Worm (Caenorhabditis elegans): Measurements from ENCODE around the gene F58E6.13.
A peak's percentile ranks its signal among the peaks of the same experiment; 100 is the strongest.

F58E6.13 gene

ce11 chrV:9765622-9766021 lies 20.6 kb downstream of the F58E6.13 start:
- TF ChIP-seq somi-1 (GFP tag; optimal IDR thresholded peaks at IDR 0.05), result peak; percentile 9
- no peak for TF ChIP-seq dpl-1 (GFP tag; optimal IDR thresholded peaks at IDR 0.05)
- TF ChIP-seq ztf-6 (GFP tag; IDR thresholded peaks at IDR 0.05), result no peak
- TF ChIP-seq lin-35 (GFP tag; optimal IDR thresholded peaks at IDR 0.05), result peak in 1 of 3 experiments; percentile 27
- TF ChIP-seq nhr-90 (tag; optimal IDR thresholded peaks at IDR 0.05), result no peak
- TF ChIP-seq bed-2 (GFP tag; IDR thresholded peaks at IDR 0.05), result no peak
- no peak for TF ChIP-seq B0035.1 (tag; optimal IDR thresholded peaks at IDR 0.05)
- TF ChIP-seq die-1 (tag; optimal IDR thresholded peaks at IDR 0.05), result no peak
- TF ChIP-seq rec-8 (tag; optimal IDR thresholded peaks at IDR 0.05), result no peak
- TF ChIP-seq Y53G8AR.9 (GFP tag; conservative IDR thresholded peaks at IDR 0.05), result no peak
- no peak for TF ChIP-seq ceh-100 (GFP tag; IDR thresholded peaks at IDR 0.05)

- no peak for TF ChIP-seq Y67H2A.10 (GFP tag; conservative IDR thresholded peaks at IDR 0.05)
- no peak for TF ChIP-seq ztf-22 (GFP tag; optimal IDR thresholded peaks at IDR 0.05)
- TF ChIP-seq ekl-4 (GFP tag; IDR thresholded peaks at IDR 0.05), result no peak
- TF ChIP-seq tbp1 (GFP tag; optimal IDR thresholded peaks at IDR 0.05), result no peak
- TF ChIP-seq snpc-3.4 (tag; optimal IDR thresholded peaks at IDR 0.05), result no peak
- TF ChIP-seq atf-7 (tag; optimal IDR thresholded peaks at IDR 0.05), result no peak
- TF ChIP-seq zfh-2 (GFP tag; conservative IDR thresholded peaks at IDR 0.05), result no peak
- no peak for TF ChIP-seq unc-62 (GFP tag; optimal IDR thresholded peaks at IDR 0.05)
- no peak for TF ChIP-seq B0019.2 (GFP tag; conservative IDR thresholded peaks at IDR 0.05)
- TF ChIP-seq hlh-26 (GFP tag; conservative IDR thresholded peaks at IDR 0.05), result no peak
- no peak for TF ChIP-seq lsy-27 (tag; optimal IDR thresholded peaks at IDR 0.05; ENCODE audit: borderline replicate concordance, insufficient read depth)
- TF ChIP-seq F22D6.2 (tag; optimal IDR thresholded peaks at IDR 0.05), result no peak
- no peak for TF ChIP-seq lin-40 (tag; optimal IDR thresholded peaks at IDR 0.05)
- no peak for TF ChIP-seq F39B2.1 (GFP tag; IDR thresholded peaks at IDR 0.05)
- no peak for TF ChIP-seq tlf-1 (GFP tag; optimal IDR thresholded peaks at IDR 0.05)
- no peak for TF ChIP-seq egl-18 (GFP tag; IDR thresholded peaks at IDR 0.05)
- no peak for TF ChIP-seq B0035.1 (tag; optimal IDR thresholded peaks at IDR 0.05)
Measured at ce11 chrV:9767941-9768340, 22.9 kb downstream of the F58E6.13 start.

- TF ChIP-seq zfh-2 (GFP tag; conservative IDR thresholded peaks at IDR 0.05) (peak; percentile 98), egrh-3 (GFP tag; IDR thresholded peaks at IDR 0.05) (peak; percentile 81), nhr-120 (GFP tag; IDR thresholded peaks at IDR 0.05) (no peak), lin-54 (GFP tag; optimal IDR thresholded peaks at IDR 0.05) (no peak), Y56A3A.18 (GFP tag; IDR thresholded peaks at IDR 0.05) (no peak), F57A8.1 (GFP tag; optimal IDR thresholded peaks at IDR 0.05) (no peak), F55B11.4 (tag; optimal IDR thresholded peaks at IDR 0.05; ENCODE audit: borderline replicate concordance, insufficient read depth) (no peak), ZK185.1 (tag; optimal IDR thresholded peaks at IDR 0.05; ENCODE audit: poor library complexity, severe bottlenecking) (no peak), B0019.2 (GFP tag; conservative IDR thresholded peaks at IDR 0.05) (no peak), ceh-58 (GFP tag; IDR thresholded peaks at IDR 0.05) (no peak), atf-7 (tag; optimal IDR thresholded peaks at IDR 0.05) (no peak), madf-3 (GFP tag; IDR thresholded peaks at IDR 0.05) (no peak), him-1 (tag; optimal IDR thresholded peaks at IDR 0.05) (no peak), gei-17 (GFP tag; optimal IDR thresholded peaks at IDR 0.05) (no peak), ama-1 (optimal IDR thresholded peaks at IDR 0.05) (no peak), ama-1 (GFP tag; optimal IDR thresholded peaks at IDR 0.05) (no peak), ceh-40 (GFP tag; IDR thresholded peaks at IDR 0.05) (no peak), ztf-26 (tag; optimal IDR thresholded peaks at IDR 0.05) (no peak), lsy-27 (tag; optimal IDR thresholded peaks at IDR 0.05; ENCODE audit: borderline replicate concordance, insufficient read depth) (no peak), nhr-80 (tag; optimal IDR thresholded peaks at IDR 0.05) (no peak), somi-1 (GFP tag; optimal IDR thresholded peaks at IDR 0.05) (peak; percentile 17), C06A6.2 (GFP tag; conservative IDR thresholded peaks at IDR 0.05) (no peak), chd-7 (tag; optimal IDR thresholded peaks at IDR 0.05) (no peak)
Measured at ce11 chrV:9768828-9769778, 24.1 kb downstream of the F58E6.13 start, which contains the start of gene unc-42. Gene unc-42, minus strand, starts transcription at chrV:9769391.

Measured in whole organism, young adult.